Worm (Caenorhabditis elegans) whole organism, mixed stage, embryonic: Measurements from ENCODE around the gene B0454.26.

Experiments
- M03D4.4 ChIP-seq: sonication (generic microtip); optimal IDR thresholded peaks from 2 replicates; lab custom pipeline; 2017; ENCODE audit warnings: mild to moderate bottlenecking, missing genetic modification characterization, missing compliant biosample characterization
- blmp-1 ChIP-seq: fragments of 150-350 bp; optimal IDR thresholded peaks from 2 replicates; lab custom pipeline; 2014; ENCODE audit warnings: missing biosample characterization, missing genetic modification characterization
- ceh-39 ChIP-seq: fragments of 150-350 bp; optimal IDR thresholded peaks from 2 replicates; lab custom pipeline; 2014; ENCODE audit warnings: missing biosample characterization, missing genetic modification characterization
- ceh-43 ChIP-seq: fragments of 200-800 bp; sonication (Bioruptor generic); optimal IDR thresholded peaks from 2 replicates; lab custom pipeline; 2018; ENCODE audit warnings: mild to moderate bottlenecking, missing genetic modification characterization, moderate library complexity, missing compliant biosample characterization
- ceh-83 ChIP-seq: fragments of 200-800 bp; sonication (Bioruptor generic); optimal IDR thresholded peaks from 2 replicates; lab custom pipeline; 2018; ENCODE audit warnings: mild to moderate bottlenecking, missing genetic modification characterization, missing compliant biosample characterization
- ces-1 ChIP-seq: fragments of 150-350 bp; optimal IDR thresholded peaks from 2 replicates; lab custom pipeline; 2014; ENCODE audit warnings: missing biosample characterization, missing genetic modification reagents, missing genetic modification characterization
- cnd-1 ChIP-seq: fragments of 200-800 bp; sonication (Bioruptor generic); optimal IDR thresholded peaks from 2 replicates; lab custom pipeline; 2018; ENCODE audit warnings: mild to moderate bottlenecking, missing genetic modification characterization, missing compliant biosample characterization
- drap-1 ChIP-seq: fragments of 200-800 bp; sonication (Bioruptor generic); optimal IDR thresholded peaks from 3 replicates; lab custom pipeline; 2018; ENCODE audit warnings: mild to moderate bottlenecking, missing genetic modification characterization, missing compliant biosample characterization
- elt-1 ChIP-seq: sonication (generic microtip); optimal IDR thresholded peaks from 2 replicates; lab custom pipeline; 2017; ENCODE audit warnings: missing genetic modification characterization, mild to moderate bottlenecking, missing compliant biosample characterization, antibody characterized with exemption, moderate library complexity, borderline replicate concordance; ENCODE audit not compliant: insufficient read depth
- elt-3 ChIP-seq: fragments of 150-350 bp; optimal IDR thresholded peaks from 2 replicates; lab custom pipeline; 2014; ENCODE audit warnings: missing biosample characterization, missing genetic modification characterization
- flh-1 ChIP-seq: fragments of 200-800 bp; sonication (Bioruptor generic); optimal IDR thresholded peaks from 2 replicates; lab custom pipeline; 2018; ENCODE audit warnings: mild to moderate bottlenecking, missing genetic modification characterization, moderate library complexity, missing compliant biosample characterization
- ham-2 ChIP-seq: fragments of 200-800 bp; sonication (Bioruptor generic); optimal IDR thresholded peaks from 2 replicates; lab custom pipeline; 2018; ENCODE audit warnings: mild to moderate bottlenecking, missing genetic modification characterization, missing compliant biosample characterization
- lin-13 ChIP-seq: fragments of 150-350 bp; optimal IDR thresholded peaks from 2 replicates; lab custom pipeline; 2014; ENCODE audit warnings: missing biosample characterization, missing genetic modification characterization
- lin-32 ChIP-seq: fragments of 200-800 bp; sonication (Bioruptor generic); optimal IDR thresholded peaks from 2 replicates; lab custom pipeline; 2018; ENCODE audit warnings: mild to moderate bottlenecking, missing genetic modification characterization, missing compliant biosample characterization
- lsy-2 ChIP-seq: fragments of 150-350 bp; optimal IDR thresholded peaks from 2 replicates; lab custom pipeline; 2014; ENCODE audit warnings: missing biosample characterization, missing genetic modification characterization
- mab-5 ChIP-seq: fragments of 150-350 bp; optimal IDR thresholded peaks from 2 replicates; lab custom pipeline; 2014; ENCODE audit warnings: missing biosample characterization, missing genetic modification characterization
- mep-1 ChIP-seq: fragments of 150-350 bp; optimal IDR thresholded peaks from 2 replicates; lab custom pipeline; 2017; ENCODE audit warnings: missing biosample characterization, missing genetic modification reagents, missing genetic modification characterization, inconsistent platforms
- mls-2 ChIP-seq: sonication (generic microtip); optimal IDR thresholded peaks from 2 replicates; lab custom pipeline; 2016; ENCODE audit warnings: mild to moderate bottlenecking, missing genetic modification characterization, moderate library complexity, missing compliant biosample characterization
- nhr-12 ChIP-seq: fragments of 150-350 bp; optimal IDR thresholded peaks from 2 replicates; lab custom pipeline; 2014; ENCODE audit warnings: missing biosample characterization, missing genetic modification characterization
- nhr-2 ChIP-seq: fragments of 150-350 bp; optimal IDR thresholded peaks from 2 replicates; lab custom pipeline; 2014; ENCODE audit warnings: missing biosample characterization, missing genetic modification characterization
- nhr-237 ChIP-seq: fragments of 150-350 bp; optimal IDR thresholded peaks from 2 replicates; lab custom pipeline; 2014; ENCODE audit warnings: missing biosample characterization, missing genetic modification characterization
- nhr-28 ChIP-seq: fragments of 150-350 bp; optimal IDR thresholded peaks from 2 replicates; lab custom pipeline; 2014; ENCODE audit warnings: missing biosample characterization, missing genetic modification characterization
- nhr-76 ChIP-seq: sonication (generic microtip); optimal IDR thresholded peaks from 2 replicates; lab custom pipeline; 2017; ENCODE audit warnings: missing biosample characterization, missing genetic modification characterization
- pha-4 ChIP-seq: fragments of 150-350 bp; optimal IDR thresholded peaks from 2 replicates; lab custom pipeline; 2018; ENCODE audit warnings: missing biosample characterization, missing genetic modification reagents, missing genetic modification characterization
- sem-2 ChIP-seq: fragments of 200-800 bp; sonication (Bioruptor generic); optimal IDR thresholded peaks from 2 replicates; lab custom pipeline; 2018; ENCODE audit warnings: mild to moderate bottlenecking, missing genetic modification characterization, missing compliant biosample characterization
- snpc-4 ChIP-seq: fragments of 150-350 bp; optimal IDR thresholded peaks from 2 replicates; lab custom pipeline; 2014; ENCODE audit warnings: missing biosample characterization, missing genetic modification characterization
- sptf-1 ChIP-seq: sonication (generic microtip); optimal IDR thresholded peaks from 2 replicates; lab custom pipeline; 2017; ENCODE audit warnings: mild to moderate bottlenecking, missing genetic modification characterization, moderate library complexity, missing compliant biosample characterization
- unc-120 ChIP-seq: sonication (generic microtip); optimal IDR thresholded peaks from 2 replicates; lab custom pipeline; 2017; ENCODE audit warnings: missing genetic modification characterization, missing compliant biosample characterization; ENCODE audit not compliant: poor library complexity, severe bottlenecking
- unc-39 ChIP-seq: fragments of 150-350 bp; optimal IDR thresholded peaks from 2 replicates; lab custom pipeline; 2014; ENCODE audit warnings: missing biosample characterization, missing genetic modification characterization
- unc-62 ChIP-seq: fragments of 150-350 bp; optimal IDR thresholded peaks from 2 replicates; lab custom pipeline; 2014; ENCODE audit warnings: missing biosample characterization, missing genetic modification reagents, missing genetic modification characterization
- zip-8 ChIP-seq: fragments of 150-350 bp; optimal IDR thresholded peaks from 2 replicates; lab custom pipeline; 2014; ENCODE audit warnings: missing biosample characterization, missing genetic modification characterization

The B0454.26 gene

ce11 chrII:3023381-3023935, 14.9 kb downstream of the B0454.26 start, which contains the start of gene clec-2:
Gene clec-2 (minus strand): TSS chrII:3023431.
- TF ChIP-seq lin-13 (no peak), cnd-1 (tag; lab: Kevin White, UChicago) (no peak), nhr-28 (no peak), M03D4.4 (no peak), flh-1 (GFP tag; lab: Kevin White, UChicago) (no peak), mep-1 (no peak), mab-5 (tag; lab: Kevin White, UChicago) (no peak), snpc-4 (tag; lab: Kevin White, UChicago) (no peak), drap-1 (GFP tag; lab: Kevin White, UChicago) (no peak), unc-39 (tag; lab: Kevin White, UChicago) (no peak), lsy-2 (tag; lab: Kevin White, UChicago) (no peak), nhr-76 (tag; lab: Kevin White, UChicago) (no peak), lin-32 (GFP tag; lab: Kevin White, UChicago) (no peak), unc-62 (GFP tag; lab: Kevin White, UChicago) (no peak), elt-3 (tag; lab: Kevin White, UChicago) (no peak), sptf-1 (tag; lab: Kevin White, UChicago) (no peak), sem-2 (GFP tag; lab: Kevin White, UChicago) (no peak), ces-1 (no peak)
- TF ChIP-seq, all 35 proteins: peak for 0

ce11 chrII:3020899-3021298, 17.5 kb downstream of the B0454.26 start:
- TF ChIP-seq mab-5 (tag; lab: Kevin White, UChicago) (no peak), pha-4 (tag; lab: Kevin White, UChicago) (no peak), lsy-2 (tag; lab: Kevin White, UChicago) (no peak), sem-2 (GFP tag; lab: Kevin White, UChicago) (no peak), nhr-12 (no peak)

- TF ChIP-seq unc-120 (tag; lab: Kevin White, UChicago) (no peak), ceh-43 (no peak), nhr-76 (tag; lab: Kevin White, UChicago) (no peak), cnd-1 (tag; lab: Kevin White, UChicago) (no peak), lin-13 (no peak), ceh-83 (GFP tag; lab: Kevin White, UChicago) (no peak), flh-1 (GFP tag; lab: Kevin White, UChicago) (no peak), snpc-4 (tag; lab: Kevin White, UChicago) (no peak), nhr-12 (no peak), nhr-237 (tag; lab: Kevin White, UChicago) (no peak), sptf-1 (tag; lab: Kevin White, UChicago) (no peak), drap-1 (GFP tag; lab: Kevin White, UChicago) (no peak), mls-2 (no peak), ham-2 (GFP tag; lab: Kevin White, UChicago) (no peak)
- TF ChIP-seq, all 35 proteins: peak for 0
Observed at ce11 chrII:3019807-3020206, 18.5 kb downstream of the B0454.26 start, which contains the start of gene clec-3. Gene clec-3 (minus strand): TSS chrII:3019907.

ce11 chrII:3014196-3014849, 24.0 kb downstream of the B0454.26 start, which contains the start of gene C41H7.2:
Gene C41H7.2 (plus strand): TSS chrII:3014817.
- TF ChIP-seq ceh-39 (no peak), unc-120 (tag; lab: Kevin White, UChicago) (no peak)

- TF ChIP-seq blmp-1 (tag; lab: Kevin White, UChicago) (no peak), snpc-4 (tag; lab: Kevin White, UChicago) (no peak), elt-1 (tag; lab: Kevin White, UChicago) (no peak), zip-8 (no peak), ceh-43 (no peak), nhr-2 (no peak), ces-1 (no peak), pha-4 (tag; lab: Kevin White, UChicago) (no peak), nhr-237 (tag; lab: Kevin White, UChicago) (no peak)
- TF ChIP-seq, all 35 proteins: peak for 0
Observed at ce11 chrII:3012133-3012532, 26.2 kb downstream of the B0454.26 start, which contains the start of gene C41H7.9. Gene C41H7.9 (minus strand): TSS chrII:3012233.
